Comparison of ENCODE assay signal across 1 fruit fly cellular context in the genomic region with DNA sequence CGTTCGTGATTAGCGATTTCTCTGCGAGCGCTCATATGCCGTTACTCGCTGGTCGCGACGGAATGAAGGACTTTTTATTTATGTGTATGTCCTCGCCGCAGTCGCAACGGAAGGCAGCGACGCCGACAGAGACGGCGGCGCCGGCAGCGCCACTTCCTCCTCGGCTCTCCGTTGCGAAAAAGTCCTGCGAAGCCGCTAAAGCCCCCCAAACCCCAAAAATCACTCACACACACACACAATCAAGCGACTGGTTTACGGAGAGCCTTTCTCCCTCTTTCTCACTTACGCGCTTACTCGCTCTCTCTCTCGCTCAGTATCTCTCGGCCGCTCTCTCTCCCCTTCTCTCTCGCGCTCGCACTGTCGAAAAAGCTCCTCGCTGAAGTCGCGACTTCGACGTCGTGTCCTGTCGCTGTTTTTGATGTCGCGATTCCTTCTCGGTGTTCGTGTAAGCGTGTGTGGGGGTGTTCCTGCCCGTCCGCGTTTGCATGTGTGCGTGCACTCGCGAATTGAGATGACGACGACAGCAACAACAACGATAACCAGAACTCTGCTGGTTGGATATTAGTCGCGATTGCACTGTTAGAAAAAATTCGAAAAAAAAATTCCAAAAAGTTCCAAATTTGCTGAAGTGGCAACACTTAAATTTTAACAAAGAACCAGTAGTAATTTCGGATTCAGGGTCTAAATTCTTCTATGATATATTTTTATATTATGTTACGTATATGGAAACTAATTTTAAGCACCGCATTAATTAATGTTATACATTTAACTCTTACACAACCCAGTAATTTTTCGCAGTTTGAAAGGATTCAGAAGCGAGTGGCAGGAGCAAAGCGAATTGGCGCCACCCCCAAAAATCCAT.
TF ChIP-seq lines count a peak whose summit lies in the region.

A gene (minus strand): TSS at position 47 of the 862 bp plus-strand sequence.

TF ChIP-seq in whole organism, embryonic, 481 proteins besides CTCF, POLR2A, EP300 and RAD21 (continued from another document):
- TF ChIP-seq Sox102F (GFP tag; optimal IDR thresholded peaks at IDR 0.05; lab: Kevin White, UChicago) (peak; percentile 75), Adf1 (GFP tag; IDR thresholded peaks at IDR 0.05; lab: Robert Waterston, UW) (peak; percentile 92), h (optimal IDR thresholded peaks at IDR 0.05; lab: Kevin White, UChicago) (no peak), CG7271 (tag; optimal IDR thresholded peaks at IDR 0.05; lab: Kevin White, UChicago) (no peak), cad (GFP tag; optimal IDR thresholded peaks at IDR 0.05; lab: Kevin White, UChicago) (no peak), CG7963 (GFP tag; IDR thresholded peaks at IDR 0.05; lab: Robert Waterston, UW; ENCODE audit: partially characterized antibody) (no peak), CG6791 (GFP tag; IDR thresholded peaks at IDR 0.05; lab: Robert Waterston, UW; ENCODE audit: partially characterized antibody) (no peak), kah (GFP tag; optimal IDR thresholded peaks at IDR 0.05; lab: Kevin White, UChicago) (peak; percentile 11), Jarid2 (GFP tag; optimal IDR thresholded peaks at IDR 0.05; lab: Kevin White, UChicago) (peak; percentile 16), Ets65A (GFP tag; lab: Kevin White, UChicago) (peak; percentile 92), dm (GFP tag; optimal IDR thresholded peaks at IDR 0.05; lab: Kevin White, UChicago) (no peak), HHEX (GFP tag; optimal IDR thresholded peaks at IDR 0.05; lab: Kevin White, UChicago) (peak; percentile 68), eve (GFP tag; optimal IDR thresholded peaks at IDR 0.05; lab: Kevin White, UChicago) (no peak), grn (GFP tag; optimal IDR thresholded peaks at IDR 0.05; lab: Kevin White, UChicago) (no peak), CG2889 (GFP tag; IDR thresholded peaks at IDR 0.05; lab: Robert Waterston, UW) (no peak), ems (GFP tag; optimal IDR thresholded peaks at IDR 0.05; lab: Kevin White, UChicago) (no peak), pita (GFP tag; optimal IDR thresholded peaks at IDR 0.05; lab: Kevin White, UChicago) (no peak), CG34376 (GFP tag; optimal IDR thresholded peaks at IDR 0.05; lab: Kevin White, UChicago) (peak; percentile 82), fd3F (GFP tag; optimal IDR thresholded peaks at IDR 0.05; lab: Kevin White, UChicago) (peak; percentile 52), HmgZ (tag; optimal IDR thresholded peaks at IDR 0.05; lab: Kevin White, UChicago) (peak; percentile 34), CG13624 (GFP tag; optimal IDR thresholded peaks at IDR 0.05; lab: Kevin White, UChicago) (no peak), wdn (GFP tag; IDR thresholded peaks at IDR 0.05; lab: Robert Waterston, UW) (no peak), Mrtf (GFP tag; IDR thresholded peaks at IDR 0.05; lab: Robert Waterston, UW) (no peak), CG43689 (GFP tag; IDR thresholded peaks at IDR 0.05; lab: Robert Waterston, UW) (0 out of 2 replicates have a peak, but pooled peaks have one; percentile 28), CG12744 (GFP tag; optimal IDR thresholded peaks at IDR 0.05; lab: Kevin White, UChicago) (no peak), Antp (GFP tag; optimal IDR thresholded peaks at IDR 0.05; lab: Kevin White, UChicago) (no peak), Atf3 (GFP tag; optimal IDR thresholded peaks at IDR 0.05; lab: Kevin White, UChicago) (no peak), Side (GFP tag; optimal IDR thresholded peaks at IDR 0.05; lab: Kevin White, UChicago) (no peak), CG13123 (GFP tag; optimal IDR thresholded peaks at IDR 0.05; lab: Kevin White, UChicago) (no peak), Dref (GFP tag; IDR thresholded peaks at IDR 0.05; lab: Robert Waterston, UW) (no peak), croc (GFP tag; conservative IDR thresholded peaks at IDR 0.05; lab: Robert Waterston, UW) (peak; percentile 38; the same call in 2 of the 3 replicates), CG7928 (GFP tag; optimal IDR thresholded peaks at IDR 0.05; lab: Kevin White, UChicago) (no peak), prd (optimal IDR thresholded peaks at IDR 0.05; lab: Kevin White, UChicago) (no peak), prd (GFP tag; IDR thresholded peaks at IDR 0.05; lab: Robert Waterston, UW) (peak; percentile 63; the same call in 2 of the 3 replicates), trem (tag; optimal IDR thresholded peaks at IDR 0.05; lab: Kevin White, UChicago) (peak; percentile 11), CG16863 (GFP tag; optimal IDR thresholded peaks at IDR 0.05; lab: Kevin White, UChicago) (no peak), CG9609 (GFP tag; optimal IDR thresholded peaks at IDR 0.05; lab: Kevin White, UChicago) (no peak), danr (GFP tag; IDR thresholded peaks at IDR 0.05; lab: Robert Waterston, UW) (no peak), Ptx1 (GFP tag; IDR thresholded peaks at IDR 0.05; lab: Robert Waterston, UW) (peak; percentile 66), run (tag; optimal IDR thresholded peaks at IDR 0.05; lab: Kevin White, UChicago) (peak; percentile 27), CG1647 (GFP tag; optimal IDR thresholded peaks at IDR 0.05; lab: Kevin White, UChicago) (no peak), sim (GFP tag; IDR thresholded peaks at IDR 0.05; lab: Robert Waterston, UW) (no peak), toy (GFP tag; IDR thresholded peaks at IDR 0.05; lab: Robert Waterston, UW) (no peak), CG1233 (GFP tag; optimal IDR thresholded peaks at IDR 0.05; lab: Kevin White, UChicago) (peak; percentile 42), lab (GFP tag; optimal IDR thresholded peaks at IDR 0.05; lab: Kevin White, UChicago) (peak; percentile 86), vnd (GFP tag; IDR thresholded peaks at IDR 0.05; lab: Robert Waterston, UW; ENCODE audit: partially characterized antibody) (no peak), Oaz (GFP tag; IDR thresholded peaks at IDR 0.05; lab: Robert Waterston, UW) (no peak), btn (GFP tag; optimal IDR thresholded peaks at IDR 0.05; lab: Kevin White, UChicago) (no peak), insv (GFP tag; optimal IDR thresholded peaks at IDR 0.05; lab: Kevin White, UChicago) (peak in 1 of 2 experiments; percentile 9), CG3407 (GFP tag; optimal IDR thresholded peaks at IDR 0.05; lab: Kevin White, UChicago) (peak; percentile 41), Fer1 (GFP tag; optimal IDR thresholded peaks at IDR 0.05; lab: Kevin White, UChicago) (peak; percentile 83), CG10565 (GFP tag; optimal IDR thresholded peaks at IDR 0.05; lab: Kevin White, UChicago) (no peak), CG15601 (tag; optimal IDR thresholded peaks at IDR 0.05; lab: Kevin White, UChicago) (peak; percentile 61), CG11504 (tag; optimal IDR thresholded peaks at IDR 0.05; lab: Kevin White, UChicago) (peak; percentile 85)
